Fruit fly (Drosophila melanogaster) whole organism, pupa: Measurements from ENCODE around the gene CG9004.

Experiments
- CG12605 ChIP-seq: fragments of 200-800 bp; sonication (Bioruptor generic); IDR thresholded peaks from 2 replicates; pipeline ENCODE4 v1.3.6; 2022; ENCODE audit warnings: missing biosample characterization, missing genetic modification characterization
- CG13204 ChIP-seq: fragments of 200-800 bp; sonication (Bioruptor generic); optimal IDR thresholded peaks from 2 replicates; lab custom pipeline; 2018; ENCODE audit warnings: missing biosample characterization, mild to moderate bottlenecking, missing genetic modification characterization, moderate library complexity
- CG15710 ChIP-seq: fragments of 200-800 bp; sonication (Bioruptor generic); optimal IDR thresholded peaks from 2 replicates; lab custom pipeline; 2018; ENCODE audit warnings: missing biosample characterization, mild to moderate bottlenecking, missing genetic modification characterization, moderate library complexity
- CG32121 ChIP-seq: fragments of 200-800 bp; sonication (Bioruptor generic); IDR thresholded peaks from 2 replicates; pipeline ENCODE4 v1.3.6; 2022; ENCODE audit warnings: missing biosample characterization, missing genetic modification characterization
- CG34367 ChIP-seq: fragments of 200-800 bp; sonication (Bioruptor generic); optimal IDR thresholded peaks from 2 replicates; lab custom pipeline; 2018; ENCODE audit warnings: missing biosample characterization, mild to moderate bottlenecking, missing genetic modification characterization
- CG8159 ChIP-seq: fragments of 200-800 bp; sonication (Bioruptor generic); optimal IDR thresholded peaks from 3 replicates; lab custom pipeline; 2018; ENCODE audit warnings: missing biosample characterization, mild to moderate bottlenecking, missing genetic modification characterization, moderate library complexity
- CG9948 ChIP-seq: fragments of 200-800 bp; sonication (Bioruptor generic); optimal IDR thresholded peaks from 2 replicates; lab custom pipeline; 2018; ENCODE audit warnings: missing biosample characterization, mild to moderate bottlenecking, missing genetic modification characterization, moderate library complexity
- D1 ChIP-seq: fragments of 200-800 bp; sonication (Bioruptor generic); optimal IDR thresholded peaks from 2 replicates; lab custom pipeline; 2018; ENCODE audit warnings: missing biosample characterization, mild to moderate bottlenecking, missing genetic modification characterization, moderate library complexity
- EcR ChIP-seq: fragments of 200-800 bp; sonication (Bioruptor generic); optimal IDR thresholded peaks from 3 replicates; lab custom pipeline; 2019; ENCODE audit warnings: missing biosample characterization, missing genetic modification characterization, mild to moderate bottlenecking, moderate library complexity, missing genetic modification reagents
- Pif1A ChIP-seq: fragments of 200-800 bp; sonication (Bioruptor generic); optimal IDR thresholded peaks from 3 replicates; lab custom pipeline; 2016; ENCODE audit warnings: missing biosample characterization, missing genetic modification characterization
- Pif1B ChIP-seq: fragments of 200-800 bp; sonication (Bioruptor generic); optimal IDR thresholded peaks from 3 replicates; lab custom pipeline; 2016; ENCODE audit warnings: missing biosample characterization, missing genetic modification characterization
- fd96Ca ChIP-seq: fragments of 200-800 bp; sonication (Bioruptor generic); IDR thresholded peaks from 3 replicates; pipeline ENCODE4 v1.3.6; 2022; ENCODE audit warnings: missing biosample characterization, missing genetic modification characterization
- gl ChIP-seq: fragments of 200-800 bp; sonication (Bioruptor generic); optimal IDR thresholded peaks from 2 replicates; lab custom pipeline; 2018; ENCODE audit warnings: missing biosample characterization, mild to moderate bottlenecking, missing genetic modification characterization
- rn ChIP-seq: fragments of 200-800 bp; sonication (Bioruptor generic); IDR thresholded peaks from 2 replicates; pipeline ENCODE4 v1.3.6; 2022; ENCODE audit warnings: missing biosample characterization, missing genetic modification characterization

dm6 chr3L:2414876-2415275 lies 41.3 kb downstream of the CG9004 start:
- TF ChIP-seq EcR (GFP tag; lab: Kevin White, UChicago) (no peak), CG12605 (GFP tag; lab: Robert Waterston, UW) (peak; percentile 20; the same call in 1 of the 2 replicates), CG9948 (tag; lab: Kevin White, UChicago) (no peak), fd96Ca (no peak), CG34367 (tag; lab: Kevin White, UChicago) (no peak), CG32121 (GFP tag; lab: Robert Waterston, UW) (no peak), Pif1A (GFP tag; lab: Kevin White, UChicago) (no peak), Pif1B (no peak), CG8159 (tag; lab: Kevin White, UChicago) (no peak), gl (tag; lab: Kevin White, UChicago) (no peak), rn (no peak), CG15710 (no peak), CG13204 (GFP tag; lab: Kevin White, UChicago) (no peak), D1 (tag; lab: Kevin White, UChicago) (no peak)
